Worm (Caenorhabditis elegans) whole organism, young adult: ENCODE results near the gene lron-5.

Source experiments
- B0019.2 ChIP-seq: fragments of 200-800 bp; sonication (Bioruptor generic); conservative IDR thresholded peaks from 2 replicates; pipeline ENCODE4 v1.3.6; 2022; ENCODE audit warnings: missing genetic modification reagents, missing genetic modification characterization, missing compliant biosample characterization
- B0035.1 ChIP-seq: sonication (generic microtip); optimal IDR thresholded peaks from 2 replicates; lab custom pipeline; 2016; ENCODE audit warnings: missing genetic modification characterization, mild to moderate bottlenecking, missing compliant biosample characterization, missing genotype, missing genetic modification reagents
- F23B12.7 ChIP-seq: sonication (generic microtip); optimal IDR thresholded peaks from 2 replicates; lab custom pipeline; 2017; ENCODE audit warnings: missing genetic modification characterization, mild to moderate bottlenecking, missing compliant biosample characterization, antibody characterized with exemption, moderate library complexity; ENCODE audit not compliant: insufficient read depth
- F33H1.4 ChIP-seq: fragments of 200-800 bp; sonication (Bioruptor generic); IDR thresholded peaks from 2 replicates; pipeline ENCODE4 v1.3.6; 2022; ENCODE audit warnings: missing genetic modification reagents, missing genetic modification characterization, missing compliant biosample characterization
- F37B4.10 ChIP-seq: fragments of 200-800 bp; sonication (Bioruptor generic); IDR thresholded peaks from 2 replicates; pipeline ENCODE4 v1.3.6; 2022; ENCODE audit warnings: missing genetic modification characterization, missing compliant biosample characterization
- F49E8.2 ChIP-seq: sonication (generic microtip); optimal IDR thresholded peaks from 3 replicates; lab custom pipeline; 2017; ENCODE audit warnings: missing genetic modification characterization, mild to moderate bottlenecking, missing compliant biosample characterization, antibody characterized with exemption, moderate library complexity; ENCODE audit not compliant: insufficient read depth
- F57A8.1 ChIP-seq: fragments of 200-800 bp; sonication (Bioruptor generic); optimal IDR thresholded peaks from 2 replicates; lab custom pipeline; 2018; ENCODE audit warnings: mild to moderate bottlenecking, missing genetic modification characterization, moderate library complexity, missing compliant biosample characterization
- F57C9.4 ChIP-seq: sonication (generic microtip); optimal IDR thresholded peaks from 2 replicates; lab custom pipeline; 2017; ENCODE audit warnings: mild to moderate bottlenecking, missing genetic modification characterization, missing compliant biosample characterization
- K12H6.12 ChIP-seq: fragments of 200-800 bp; sonication (Bioruptor generic); optimal IDR thresholded peaks from 2 replicates; lab custom pipeline; 2018; ENCODE audit warnings: mild to moderate bottlenecking, missing genetic modification characterization, missing compliant biosample characterization
- T26A5.8 ChIP-seq: sonication (generic microtip); optimal IDR thresholded peaks from 2 replicates; lab custom pipeline; 2016; ENCODE audit warnings: missing genetic modification characterization, missing compliant biosample characterization
- Y56A3A.18 ChIP-seq: fragments of 200-800 bp; sonication (Bioruptor generic); IDR thresholded peaks from 2 replicates; pipeline ENCODE4 v1.3.6; 2022; ENCODE audit warnings: missing genetic modification reagents, missing genetic modification characterization, missing compliant biosample characterization
- Y67H2A.10 ChIP-seq: fragments of 200-800 bp; sonication (Bioruptor generic); conservative IDR thresholded peaks from 2 replicates; pipeline ENCODE4 v1.3.6; 2022; ENCODE audit warnings: missing genetic modification reagents, missing genetic modification characterization, missing compliant biosample characterization
- Y95B8A.8 ChIP-seq: fragments of 200-800 bp; sonication (Bioruptor generic); IDR thresholded peaks from 2 replicates; pipeline ENCODE4 v1.3.6; 2022; ENCODE audit warnings: missing genetic modification reagents, missing genetic modification characterization, missing compliant biosample characterization
- ama-1 ChIP-seq, 3 experiments: fragments of 150-350 bp in 1 of 3; sonication (generic microtip) in 2 of 3; optimal IDR thresholded peaks; 2 replicates each; lab custom pipeline; 2014 to 2018; ENCODE audit warnings: missing biosample characterization in 2 of 3, missing genetic modification characterization in 2 of 3, missing genetic modification reagents in 2 of 3
- attf-3 ChIP-seq: fragments of 200-800 bp; sonication (Bioruptor generic); conservative IDR thresholded peaks from 2 replicates; pipeline ENCODE4 v1.3.6; 2022; ENCODE audit warnings: missing genetic modification reagents, missing genetic modification characterization, missing compliant biosample characterization
- attf-5 ChIP-seq: fragments of 200-800 bp; sonication (Bioruptor generic); optimal IDR thresholded peaks from 2 replicates; lab custom pipeline; 2018; ENCODE audit warnings: mild to moderate bottlenecking, missing genetic modification characterization, missing compliant biosample characterization
- bed-2 ChIP-seq: fragments of 200-800 bp; sonication (Bioruptor generic); IDR thresholded peaks from 2 replicates; pipeline ENCODE4 v1.3.6; 2022; ENCODE audit warnings: missing genetic modification reagents, missing genetic modification characterization, missing compliant biosample characterization
- cebp-2 ChIP-seq: fragments of 200-800 bp; sonication (Bioruptor generic); IDR thresholded peaks from 2 replicates; pipeline ENCODE4 v1.3.6; 2022; ENCODE audit warnings: missing genetic modification characterization, missing compliant biosample characterization
- ceh-40 ChIP-seq: fragments of 200-800 bp; sonication (Bioruptor generic); IDR thresholded peaks from 2 replicates; pipeline ENCODE4 v1.3.6; 2022; ENCODE audit warnings: missing genetic modification characterization, missing compliant biosample characterization
- chd-7 ChIP-seq: sonication (generic microtip); optimal IDR thresholded peaks from 2 replicates; lab custom pipeline; 2016; ENCODE audit warnings: mild to moderate bottlenecking, missing genetic modification characterization, moderate library complexity, missing compliant biosample characterization
- die-1 ChIP-seq: sonication (generic microtip); optimal IDR thresholded peaks from 2 replicates; lab custom pipeline; 2016; ENCODE audit warnings: missing genotype, mild to moderate bottlenecking, missing genetic modification characterization, missing compliant biosample characterization
- dpff-1 ChIP-seq: sonication (generic microtip); optimal IDR thresholded peaks from 2 replicates; lab custom pipeline; 2017; ENCODE audit warnings: mild to moderate bottlenecking, missing genetic modification characterization, missing compliant biosample characterization
- ekl-4 ChIP-seq: fragments of 200-800 bp; sonication (Bioruptor generic); IDR thresholded peaks from 2 replicates; pipeline ENCODE4 v1.3.6; 2022; ENCODE audit warnings: missing genetic modification reagents, missing genetic modification characterization, missing compliant biosample characterization
- ets-4 ChIP-seq: fragments of 200-800 bp; sonication (Bioruptor generic); optimal IDR thresholded peaks from 2 replicates; lab custom pipeline; 2018; ENCODE audit warnings: mild to moderate bottlenecking, missing genetic modification characterization, missing compliant biosample characterization
- gei-17 ChIP-seq: fragments of 200-800 bp; sonication (Bioruptor generic); optimal IDR thresholded peaks from 2 replicates; lab custom pipeline; 2018; ENCODE audit warnings: mild to moderate bottlenecking, missing genetic modification characterization, missing compliant biosample characterization
- hlh-12 ChIP-seq: sonication (generic microtip); optimal IDR thresholded peaks from 2 replicates; lab custom pipeline; 2016; ENCODE audit warnings: missing genetic modification characterization, missing compliant biosample characterization
- hlh-26 ChIP-seq: fragments of 200-800 bp; sonication (Bioruptor generic); conservative IDR thresholded peaks from 2 replicates; pipeline ENCODE4 v1.3.6; 2022; ENCODE audit warnings: missing genetic modification reagents, missing genetic modification characterization, missing compliant biosample characterization
- lag-1 ChIP-seq: fragments of 200-800 bp; sonication (Bioruptor generic); IDR thresholded peaks from 2 replicates; pipeline ENCODE4 v1.3.6; 2022; ENCODE audit warnings: missing genetic modification reagents, missing genetic modification characterization, missing compliant biosample characterization
- let-526 ChIP-seq: fragments of 200-800 bp; sonication (Bioruptor generic); IDR thresholded peaks from 2 replicates; pipeline ENCODE4 v1.3.6; 2022; ENCODE audit warnings: missing genetic modification reagents, missing genetic modification characterization, missing compliant biosample characterization
- let-607 ChIP-seq, 2 experiments: fragments of 200-800 bp in 1 of 2; sonication (Bioruptor generic) in 1 of 2; sonication (generic microtip) in 1 of 2; optimal IDR thresholded peaks; 2 replicates each; lab custom pipeline; 2016 to 2018; ENCODE audit warnings: mild to moderate bottlenecking in 2 of 2, missing compliant biosample characterization in 2 of 2, missing genetic modification characterization in 2 of 2, moderate library complexity in 2 of 2, missing genotype in 1 of 2
- lir-1 ChIP-seq: fragments of 200-800 bp; sonication (Bioruptor generic); conservative IDR thresholded peaks from 2 replicates; pipeline ENCODE4 v1.3.6; 2022; ENCODE audit warnings: missing genetic modification reagents, missing genetic modification characterization, missing compliant biosample characterization
- madf-10 ChIP-seq: sonication (generic microtip); optimal IDR thresholded peaks from 2 replicates; lab custom pipeline; 2016; ENCODE audit warnings: mild to moderate bottlenecking, missing genetic modification characterization, missing compliant biosample characterization
- madf-6 ChIP-seq: fragments of 200-800 bp; sonication (Bioruptor generic); IDR thresholded peaks from 2 replicates; pipeline ENCODE4 v1.3.6; 2022; ENCODE audit warnings: missing genetic modification reagents, missing genetic modification characterization, missing compliant biosample characterization
- madf-8 ChIP-seq: fragments of 200-800 bp; sonication (Bioruptor generic); conservative IDR thresholded peaks from 2 replicates; pipeline ENCODE4 v1.3.6; 2022; ENCODE audit warnings: missing genetic modification reagents, missing genetic modification characterization, missing compliant biosample characterization
- mes-4 ChIP-seq: sonication (generic microtip); optimal IDR thresholded peaks from 2 replicates; lab custom pipeline; 2016; ENCODE audit warnings: missing genotype, missing genetic modification characterization, missing compliant biosample characterization
- nfya-1 ChIP-seq: sonication (generic microtip); optimal IDR thresholded peaks from 2 replicates; lab custom pipeline; 2017; ENCODE audit warnings: antibody characterized with exemption, missing compliant biosample characterization, missing genetic modification characterization, borderline replicate concordance; ENCODE audit not compliant: insufficient read depth
- nhr-120 ChIP-seq: fragments of 200-800 bp; sonication (Bioruptor generic); IDR thresholded peaks from 2 replicates; pipeline ENCODE4 v1.3.6; 2022; ENCODE audit warnings: missing genetic modification characterization, missing compliant biosample characterization
- rec-8 ChIP-seq, 2 experiments: sonication (generic microtip); optimal IDR thresholded peaks; 2 replicates each; lab custom pipeline; 2016; ENCODE audit warnings: mild to moderate bottlenecking in 2 of 2, missing genetic modification characterization in 2 of 2, missing genetic modification reagents in 2 of 2, missing genotype in 2 of 2, missing biosample characterization in 1 of 2, missing compliant biosample characterization in 1 of 2, moderate library complexity in 1 of 2
- repo-1 ChIP-seq: sonication (generic microtip); optimal IDR thresholded peaks from 2 replicates; lab custom pipeline; 2017; ENCODE audit warnings: mild to moderate bottlenecking, missing genetic modification characterization, missing compliant biosample characterization
- sdz-38 ChIP-seq: sonication (generic microtip); optimal IDR thresholded peaks from 2 replicates; lab custom pipeline; 2016; ENCODE audit warnings: missing genotype, missing genetic modification characterization, missing compliant biosample characterization
- sea-2 ChIP-seq: fragments of 200-800 bp; sonication (Bioruptor generic); IDR thresholded peaks from 2 replicates; pipeline ENCODE4 v1.3.6; 2022; ENCODE audit warnings: missing genetic modification characterization, missing compliant biosample characterization
- somi-1 ChIP-seq: fragments of 200-800 bp; sonication (Bioruptor generic); optimal IDR thresholded peaks from 2 replicates; lab custom pipeline; 2018; ENCODE audit warnings: mild to moderate bottlenecking, missing genetic modification characterization, missing compliant biosample characterization
- zfh-2 ChIP-seq: fragments of 200-800 bp; sonication (Bioruptor generic); conservative IDR thresholded peaks from 2 replicates; pipeline ENCODE4 v1.3.6; 2022; ENCODE audit warnings: missing genetic modification reagents, missing genetic modification characterization, missing compliant biosample characterization
- zim-3 ChIP-seq: sonication (generic microtip); optimal IDR thresholded peaks from 2 replicates; lab custom pipeline; 2017; ENCODE audit warnings: mild to moderate bottlenecking, missing genetic modification characterization, moderate library complexity, missing compliant biosample characterization
- ztf-18 ChIP-seq: sonication (generic microtip); optimal IDR thresholded peaks from 2 replicates; lab custom pipeline; 2016; ENCODE audit warnings: missing genotype, mild to moderate bottlenecking, missing genetic modification characterization, missing compliant biosample characterization
- ztf-22 ChIP-seq: fragments of 200-800 bp; sonication (Bioruptor generic); optimal IDR thresholded peaks from 2 replicates; lab custom pipeline; 2018; ENCODE audit warnings: mild to moderate bottlenecking, missing genetic modification characterization, moderate library complexity, missing compliant biosample characterization
- ztf-26 ChIP-seq: sonication (generic microtip); optimal IDR thresholded peaks from 2 replicates; lab custom pipeline; 2017; ENCODE audit warnings: missing genetic modification characterization, missing compliant biosample characterization
- ztf-6 ChIP-seq: fragments of 200-800 bp; sonication (Bioruptor generic); IDR thresholded peaks from 2 replicates; pipeline ENCODE4 v1.3.6; 2022; ENCODE audit warnings: missing genetic modification reagents, missing genetic modification characterization, missing compliant biosample characterization

lron-5 gene

ce11 chrIII:4649363-4649768 lies 26.5 kb downstream of the lron-5 start (continued):
- TF ChIP-seq F33H1.4 (GFP tag; lab: Robert Waterston, UW) (no peak), madf-6 (no peak), F23B12.7 (peak; percentile 17), F57C9.4 (no peak), B0035.1 (tag; lab: Kevin White, UChicago) (peak; percentile 60), ztf-18 (tag; lab: Kevin White, UChicago) (peak; percentile 65), zim-3 (tag; lab: Kevin White, UChicago) (no peak), ztf-26 (tag; lab: Kevin White, UChicago) (peak; percentile 94), rec-8 (tag; optimal IDR thresholded peaks at IDR 0.05; lab: Kevin White, UChicago) (no peak), B0019.2 (GFP tag; lab: Robert Waterston, UW) (no peak), chd-7 (tag; lab: Kevin White, UChicago) (peak; percentile 89), F37B4.10 (GFP tag; lab: Robert Waterston, UW) (0 out of 2 replicates have a peak, but pooled peaks have one; percentile 46), ztf-6 (GFP tag; lab: Robert Waterston, UW) (no peak), F57A8.1 (no peak), Y56A3A.18 (GFP tag; lab: Robert Waterston, UW) (peak; percentile 57; the same call in 1 of the 2 replicates), repo-1 (tag; lab: Kevin White, UChicago) (peak; percentile 61), K12H6.12 (peak; percentile 94), dpff-1 (tag; lab: Kevin White, UChicago) (no peak), cebp-2 (no peak), sdz-38 (tag; lab: Kevin White, UChicago) (no peak), ets-4 (GFP tag; lab: Kevin White, UChicago) (peak; percentile 86), Y67H2A.10 (peak; percentile 62; the same call in 1 of the 2 replicates), sea-2 (no peak), attf-3 (GFP tag; lab: Robert Waterston, UW) (peak; percentile 60; the same call in 1 of the 2 replicates), die-1 (peak; percentile 70), hlh-26 (no peak), ztf-22 (GFP tag; lab: Kevin White, UChicago) (peak; percentile 97), nhr-120 (GFP tag; lab: Robert Waterston, UW) (no peak), lir-1 (GFP tag; lab: Robert Waterston, UW) (peak; percentile 71; the same call in 1 of the 2 replicates), let-607 (tag; optimal IDR thresholded peaks at IDR 0.05; lab: Kevin White, UChicago) (peak; percentile 81 to 89), madf-8 (GFP tag; lab: Robert Waterston, UW) (no peak), somi-1 (peak; percentile 95), bed-2 (GFP tag; lab: Robert Waterston, UW) (no peak), ceh-40 (GFP tag; lab: Robert Waterston, UW) (no peak), attf-5 (GFP tag; lab: Kevin White, UChicago) (peak; percentile 98), Y95B8A.8 (no peak), let-526 (GFP tag; lab: Robert Waterston, UW) (0 out of 2 replicates have a peak, but pooled peaks have one; percentile 30), F49E8.2 (no peak), T26A5.8 (tag; lab: Kevin White, UChicago) (no peak), lag-1 (GFP tag; lab: Robert Waterston, UW) (no peak), gei-17 (GFP tag; lab: Kevin White, UChicago) (peak; percentile 32), mes-4 (tag; lab: Kevin White, UChicago) (no peak), madf-10 (tag; lab: Kevin White, UChicago) (peak; percentile 91), zfh-2 (GFP tag; lab: Robert Waterston, UW) (peak; percentile 95), ama-1 (optimal IDR thresholded peaks at IDR 0.05; lab: Kevin White, UChicago) (no peak), ama-1 (GFP tag; optimal IDR thresholded peaks at IDR 0.05; lab: Kevin White, UChicago) (no peak), hlh-12 (no peak), ekl-4 (GFP tag; lab: Robert Waterston, UW) (peak; percentile 80), nfya-1 (tag; lab: Kevin White, UChicago) (no peak)
